Worm (Caenorhabditis elegans) whole organism, midembryonic: ENCODE results near the gene Y54F10AR.1.

ENCODE experiments used
- T22C8.4 ChIP-seq: fragments of 200-800 bp; sonication (Bioruptor generic); IDR thresholded peaks from 2 replicates; pipeline ENCODE4 v1.3.6; 2022; ENCODE audit warnings: missing genetic modification characterization, missing compliant biosample characterization
- flt-1 ChIP-seq: fragments of 200-800 bp; sonication (Bioruptor generic); IDR thresholded peaks from 2 replicates; pipeline ENCODE4 v1.3.6; 2022; ENCODE audit warnings: missing genetic modification characterization, missing compliant biosample characterization
- klf-2 ChIP-seq: fragments of 200-800 bp; sonication (Bioruptor generic); conservative IDR thresholded peaks from 2 replicates; pipeline ENCODE4 v1.3.6; 2022; ENCODE audit warnings: missing genetic modification reagents, missing genetic modification characterization, missing compliant biosample characterization
- med-1 ChIP-seq: sonication (generic microtip); optimal IDR thresholded peaks from 2 replicates; lab custom pipeline; 2017; ENCODE audit warnings: missing genetic modification characterization, mild to moderate bottlenecking, missing compliant biosample characterization, antibody characterized with exemption, missing genetic modification reagents; ENCODE audit not compliant: insufficient read depth
- ref-1 ChIP-seq: fragments of 200-800 bp; sonication (Bioruptor generic); conservative IDR thresholded peaks from 2 replicates; pipeline ENCODE4 v1.3.6; 2022; ENCODE audit warnings: missing genetic modification reagents, missing genetic modification characterization, missing compliant biosample characterization
- tab-1 ChIP-seq: fragments of 200-800 bp; sonication (Bioruptor generic); IDR thresholded peaks from 2 replicates; pipeline ENCODE4 v1.3.6; 2022; ENCODE audit warnings: missing genetic modification characterization, missing compliant biosample characterization
- ztf-29 ChIP-seq: fragments of 200-800 bp; sonication (Bioruptor generic); IDR thresholded peaks from 2 replicates; pipeline ENCODE4 v1.3.6; 2022; ENCODE audit warnings: missing genetic modification reagents, missing genetic modification characterization, missing compliant biosample characterization

DNA sequence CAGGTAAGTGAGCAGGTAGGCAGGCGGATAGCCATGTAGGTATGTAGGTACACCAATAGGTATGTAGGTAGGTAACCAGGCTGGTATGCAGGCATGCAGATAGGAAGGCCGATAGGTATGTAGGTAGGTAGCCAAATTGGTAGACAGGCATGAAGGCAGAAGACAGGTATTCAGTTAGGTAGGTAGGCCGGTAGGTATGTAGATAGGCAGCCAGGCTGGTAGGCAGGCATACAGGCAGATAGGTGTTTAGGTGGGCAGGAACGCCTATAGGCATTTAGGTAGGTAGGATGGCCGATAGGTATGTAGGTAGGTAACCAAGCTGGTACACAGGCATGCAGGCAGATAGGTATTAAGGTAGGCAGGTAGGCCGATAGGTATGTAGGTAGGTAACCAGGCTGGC lies 14.7 kb downstream of the Y54F10AR.1 start:
- TF ChIP-seq ref-1 (GFP tag; lab: Robert Waterston, UW) (no peak; the same call in 1 of the 2 replicates), T22C8.4 (GFP tag; lab: Robert Waterston, UW) (no peak), ztf-29 (GFP tag; lab: Robert Waterston, UW) (no peak), tab-1 (GFP tag; lab: Robert Waterston, UW) (no peak), med-1 (GFP tag; lab: Kevin White, UChicago) (no peak), klf-2 (GFP tag; lab: Robert Waterston, UW) (no peak), flt-1 (no peak)
